Fruit fly (Drosophila melanogaster) whole organism: ENCODE measurements around the gene CG15579.

Experiments
- CG8478 ChIP-seq: fragments of >200 bp; optimal IDR thresholded peaks from 2 replicates; lab custom pipeline; 2018; ENCODE audit warnings: inconsistent platforms
- Dll ChIP-seq: fragments of >200 bp; optimal IDR thresholded peaks from 2 replicates; lab custom pipeline; 2017
- pan ChIP-seq: fragments of >200 bp; optimal IDR thresholded peaks from 2 replicates; lab custom pipeline; 2017

DNA sequence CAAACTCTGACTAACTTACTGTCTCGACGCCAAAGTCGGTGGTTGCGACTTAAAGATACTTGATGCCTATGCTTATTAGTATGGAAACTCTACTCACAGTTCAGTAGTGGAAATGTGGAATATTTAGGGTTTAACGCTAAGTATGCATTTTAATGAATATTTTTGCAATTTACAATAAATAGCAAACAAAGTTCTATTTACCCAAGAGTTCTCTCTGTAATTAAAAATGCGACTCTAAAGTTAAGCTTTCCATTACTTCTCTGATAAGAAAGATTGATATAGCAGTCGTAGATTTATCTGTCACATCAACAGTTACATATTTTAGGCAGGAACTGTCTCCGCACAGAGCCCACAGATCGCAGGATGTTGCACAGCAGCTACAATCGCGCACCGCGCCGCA lies 45.8 kb downstream of the CG15579 start, which contains the start of gene CG12691:
- TF ChIP-seq Dll (no peak), CG8478 (lab: Kevin White, UChicago) (no peak), pan (lab: Kevin White, UChicago) (no peak)
